Fruit fly (Drosophila melanogaster) whole organism, embryonic: Measurements from ENCODE around the gene Mo25.
A peak's percentile ranks its signal among the peaks of the same experiment; 100 is the strongest.

Source experiments
- Adf1 ChIP-seq: fragments of 200-800 bp; sonication (Bioruptor generic); IDR thresholded peaks from 2 replicates; pipeline ENCODE4 v1.3.6; 2022; ENCODE audit warnings: missing biosample characterization, missing genetic modification characterization
- Aef1 ChIP-seq: fragments of 200-800 bp; sonication (Bioruptor generic); IDR thresholded peaks from 3 replicates; pipeline ENCODE4 v1.3.6; 2022; ENCODE audit warnings: missing biosample characterization, missing genetic modification characterization
- Antp ChIP-seq: fragments of 200-800 bp; sonication (Bioruptor generic); optimal IDR thresholded peaks from 3 replicates; lab custom pipeline; 2016; ENCODE audit warnings: missing biosample characterization, missing genetic modification characterization
- Atf6 ChIP-seq: fragments of 200-800 bp; sonication (Bioruptor generic); IDR thresholded peaks from 2 replicates; pipeline ENCODE4 v1.3.6; 2022; ENCODE audit warnings: missing biosample characterization, missing genetic modification characterization
- Awh ChIP-seq: fragments of 200-800 bp; sonication (Bioruptor generic); IDR thresholded peaks from 2 replicates; pipeline ENCODE4, ENCODE4 v1.3.6; 2022; ENCODE audit warnings: missing biosample characterization, missing genetic modification characterization
- CG10209 ChIP-seq: fragments of 200-800 bp; sonication (Bioruptor generic); optimal IDR thresholded peaks from 3 replicates; lab custom pipeline; 2017; ENCODE audit warnings: missing biosample characterization, mild to moderate bottlenecking, missing genetic modification characterization, missing genetic modification reagents
- CG11093 ChIP-seq: fragments of 200-800 bp; sonication (Bioruptor generic); IDR thresholded peaks from 3 replicates; pipeline ENCODE4 v1.3.6; 2022; ENCODE audit warnings: missing biosample characterization, missing genetic modification characterization
- CG11504 ChIP-seq: fragments of 200-800 bp; sonication (Bioruptor generic); optimal IDR thresholded peaks from 3 replicates; lab custom pipeline; 2019; ENCODE audit warnings: missing biosample characterization, mild to moderate bottlenecking, missing genetic modification characterization, moderate library complexity
- CG14965 ChIP-seq: fragments of 200-800 bp; sonication (Bioruptor generic); optimal IDR thresholded peaks from 2 replicates; lab custom pipeline; 2016; ENCODE audit warnings: missing biosample characterization, missing genetic modification characterization, borderline replicate concordance
- CG15696 ChIP-seq: fragments of 200-800 bp; sonication (Bioruptor generic); optimal IDR thresholded peaks from 2 replicates; lab custom pipeline; 2019; ENCODE audit warnings: missing biosample characterization, mild to moderate bottlenecking, missing genetic modification characterization, moderate library complexity
- CG17359 ChIP-seq: fragments of 200-800 bp; sonication (Bioruptor generic); optimal IDR thresholded peaks from 3 replicates; lab custom pipeline; 2018; ENCODE audit warnings: missing biosample characterization, mild to moderate bottlenecking, missing genetic modification characterization, moderate library complexity
- CG32767 ChIP-seq: fragments of 200-800 bp; sonication (Bioruptor generic); IDR thresholded peaks from 2 replicates; pipeline ENCODE4 v1.3.6; 2022; ENCODE audit warnings: missing biosample characterization, missing genetic modification characterization
- CG3726 ChIP-seq: fragments of 200-800 bp; sonication (Bioruptor generic); IDR thresholded peaks from 3 replicates; pipeline ENCODE4, ENCODE4 v1.3.6; 2022; ENCODE audit warnings: missing biosample characterization, missing genetic modification characterization
- CG4424 ChIP-seq: fragments of 200-800 bp; sonication (Bioruptor generic); optimal IDR thresholded peaks from 3 replicates; lab custom pipeline; 2016; ENCODE audit warnings: missing biosample characterization, missing genetic modification characterization
- CG6175 ChIP-seq: fragments of 200-800 bp; sonication (Bioruptor generic); IDR thresholded peaks from 3 replicates; pipeline ENCODE4 v1.3.6; 2022; ENCODE audit warnings: missing biosample characterization, missing genetic modification characterization
- CG6813 ChIP-seq: fragments of 200-800 bp; sonication (Bioruptor generic); optimal IDR thresholded peaks from 2 replicates; lab custom pipeline; 2017; ENCODE audit warnings: missing biosample characterization, missing genetic modification characterization, mild to moderate bottlenecking, moderate library complexity, missing genetic modification reagents
- CG8944 ChIP-seq: fragments of 200-800 bp; sonication (Bioruptor generic); optimal IDR thresholded peaks from 3 replicates; lab custom pipeline; 2016; ENCODE audit warnings: missing biosample characterization, missing genetic modification characterization
- CG9797 ChIP-seq: fragments of 200-800 bp; sonication (Bioruptor generic); optimal IDR thresholded peaks from 3 replicates; lab custom pipeline; 2018; ENCODE audit warnings: missing biosample characterization, mild to moderate bottlenecking, missing genetic modification characterization
- CHES-1-like ChIP-seq: fragments of 200-800 bp; sonication (Bioruptor generic); optimal IDR thresholded peaks from 2 replicates; lab custom pipeline; 2016; ENCODE audit warnings: missing biosample characterization, missing genetic modification characterization
- Doc3 ChIP-seq: fragments of 200-800 bp; sonication (Bioruptor generic); IDR thresholded peaks from 3 replicates; pipeline ENCODE4 v1.3.6; 2022; ENCODE audit warnings: missing biosample characterization, missing genetic modification characterization; ENCODE audit not compliant: partially characterized antibody
- E2f1 ChIP-seq: fragments of 200-800 bp; sonication (Bioruptor generic); IDR thresholded peaks from 2 replicates; pipeline ENCODE4 v1.3.6; 2022; ENCODE audit warnings: missing biosample characterization, missing genetic modification characterization
- E2f2 ChIP-seq: fragments of 200-800 bp; sonication (Bioruptor generic); IDR thresholded peaks from 2 replicates; pipeline ENCODE4 v1.3.6; 2022; ENCODE audit warnings: missing biosample characterization, missing genetic modification characterization
- HHEX ChIP-seq: fragments of 200-800 bp; sonication (Bioruptor generic); optimal IDR thresholded peaks from 3 replicates; lab custom pipeline; 2017; ENCODE audit warnings: missing biosample characterization, mild to moderate bottlenecking, missing genetic modification characterization, missing genetic modification reagents
- Opbp ChIP-seq: fragments of 200-800 bp; sonication (Bioruptor generic); IDR thresholded peaks from 3 replicates; pipeline ENCODE4 v1.3.6; 2022; ENCODE audit warnings: missing biosample characterization, missing genetic modification characterization; ENCODE audit not compliant: partially characterized antibody
- Poxn ChIP-seq: fragments of 200-800 bp; sonication (Bioruptor generic); IDR thresholded peaks from 2 replicates; pipeline ENCODE4 v1.3.6; 2022; ENCODE audit warnings: missing biosample characterization, missing genetic modification characterization
- Rx ChIP-seq: fragments of 200-800 bp; sonication (Bioruptor generic); IDR thresholded peaks from 2 replicates; pipeline ENCODE4 v1.3.6; 2022; ENCODE audit warnings: missing biosample characterization, missing genetic modification characterization
- Six4 ChIP-seq: fragments of 200-800 bp; sonication (Bioruptor generic); optimal IDR thresholded peaks from 2 replicates; lab custom pipeline; 2016; ENCODE audit warnings: missing biosample characterization, missing genetic modification characterization
- Vsx1 ChIP-seq: fragments of 200-800 bp; sonication (Bioruptor generic); optimal IDR thresholded peaks from 2 replicates; lab custom pipeline; 2017; ENCODE audit warnings: missing biosample characterization, mild to moderate bottlenecking, missing genetic modification characterization, missing genetic modification reagents
- Xbp1 ChIP-seq: fragments of 200-800 bp; sonication (Bioruptor generic); optimal IDR thresholded peaks from 3 replicates; lab custom pipeline; 2016; ENCODE audit warnings: missing biosample characterization, mild to moderate bottlenecking, missing genetic modification characterization
- ac ChIP-seq: fragments of 200-800 bp; sonication (Bioruptor generic); optimal IDR thresholded peaks from 3 replicates; lab custom pipeline; 2017; ENCODE audit warnings: missing biosample characterization, mild to moderate bottlenecking, missing genetic modification characterization
- amos ChIP-seq: fragments of 200-800 bp; sonication (Bioruptor generic); IDR thresholded peaks from 2 replicates; pipeline ENCODE4 v1.3.6; 2022; ENCODE audit warnings: missing biosample characterization, missing genetic modification characterization; ENCODE audit not compliant: partially characterized antibody
- ap ChIP-seq: fragments of 200-800 bp; sonication (Bioruptor generic); IDR thresholded peaks from 2 replicates; pipeline ENCODE4 v1.3.6; 2022; ENCODE audit warnings: missing biosample characterization, missing genetic modification characterization
- ato ChIP-seq: fragments of 200-800 bp; sonication (Bioruptor generic); IDR thresholded peaks from 2 replicates; pipeline ENCODE4 v1.3.6; 2022; ENCODE audit warnings: missing biosample characterization, missing genetic modification characterization; ENCODE audit not compliant: partially characterized antibody
- croc ChIP-seq: fragments of 200-800 bp; sonication (Bioruptor generic); conservative IDR thresholded peaks from 3 replicates; pipeline ENCODE4 v1.3.6; 2022; ENCODE audit warnings: missing biosample characterization, missing genetic modification characterization
- dm ChIP-seq: fragments of 200-800 bp; sonication (Bioruptor generic); optimal IDR thresholded peaks from 3 replicates; lab custom pipeline; 2016; ENCODE audit warnings: missing biosample characterization, missing genetic modification characterization
- exex ChIP-seq: fragments of 200-800 bp; sonication (Bioruptor generic); optimal IDR thresholded peaks from 4 replicates; lab custom pipeline; 2018; ENCODE audit warnings: missing biosample characterization, mild to moderate bottlenecking, missing genetic modification characterization, moderate library complexity
- gce ChIP-seq: fragments of 200-800 bp; sonication (Bioruptor generic); IDR thresholded peaks from 3 replicates; pipeline ENCODE4 v1.3.6; 2022; ENCODE audit warnings: missing biosample characterization, missing genetic modification characterization
- ham ChIP-seq: fragments of 200-800 bp; sonication (Bioruptor generic); IDR thresholded peaks from 2 replicates; pipeline ENCODE4 v1.3.6; 2022; ENCODE audit warnings: missing biosample characterization, missing genetic modification characterization
- hkb ChIP-seq, 2 experiments: fragments of 200-800 bp in 1 of 2; fragments of >200 bp in 1 of 2; sonication (Bioruptor generic) in 1 of 2; IDR thresholded peaks in 1 of 2; optimal IDR thresholded peaks in 1 of 2; 2 replicates each; pipeline versions ENCODE4 v1.3.6 to Lab custom; 2017 to 2022; ENCODE audit warnings: missing biosample characterization in 1 of 2, missing genetic modification characterization in 1 of 2
- klu ChIP-seq: fragments of 200-800 bp; sonication (Bioruptor generic); IDR thresholded peaks from 2 replicates; pipeline ENCODE4 v1.3.6; 2022; ENCODE audit warnings: missing biosample characterization, missing genetic modification characterization
- lab ChIP-seq: fragments of 200-800 bp; sonication (Bioruptor generic); optimal IDR thresholded peaks from 3 replicates; lab custom pipeline; 2017; ENCODE audit warnings: missing biosample characterization, missing genetic modification characterization, mild to moderate bottlenecking, moderate library complexity, missing genetic modification reagents
- lov ChIP-seq, 2 experiments: fragments of 200-800 bp in 1 of 2; fragments of >200 bp in 1 of 2; sonication (Bioruptor generic) in 1 of 2; IDR thresholded peaks in 1 of 2; optimal IDR thresholded peaks in 1 of 2; 2 replicates in 1 of 2; 3 replicates in 1 of 2; pipeline versions ENCODE4 v1.3.6 to Lab custom; 2017 to 2022; ENCODE audit warnings: missing biosample characterization in 1 of 2, missing genetic modification characterization in 1 of 2
- luna ChIP-seq: fragments of 200-800 bp; sonication (Bioruptor generic); optimal IDR thresholded peaks from 2 replicates; lab custom pipeline; 2016; ENCODE audit warnings: missing biosample characterization, missing genetic modification characterization
- maf-S ChIP-seq: fragments of 200-800 bp; sonication (Bioruptor generic); optimal IDR thresholded peaks from 2 replicates; lab custom pipeline; 2016; ENCODE audit warnings: missing biosample characterization, missing genetic modification characterization
- pnt ChIP-seq: fragments of 200-800 bp; sonication (Bioruptor generic); optimal IDR thresholded peaks from 3 replicates; lab custom pipeline; 2016; ENCODE audit warnings: missing biosample characterization, missing genetic modification characterization
- rib ChIP-seq: fragments of 200-800 bp; sonication (Bioruptor generic); IDR thresholded peaks from 2 replicates; pipeline ENCODE4 v1.3.6; 2022; ENCODE audit warnings: missing biosample characterization, missing genetic modification characterization
- run ChIP-seq: fragments of 200-800 bp; sonication (Bioruptor generic); optimal IDR thresholded peaks from 3 replicates; lab custom pipeline; 2018; ENCODE audit warnings: missing biosample characterization, mild to moderate bottlenecking, missing genetic modification characterization
- slou ChIP-seq: fragments of 200-800 bp; sonication (Bioruptor generic); optimal IDR thresholded peaks from 3 replicates; lab custom pipeline; 2016; ENCODE audit warnings: missing biosample characterization, missing genetic modification characterization
- twi ChIP-seq: fragments of 200-800 bp; optimal IDR thresholded peaks from 2 replicates; lab custom pipeline; 2019; ENCODE audit warnings: missing biosample characterization, mild to moderate bottlenecking, missing genetic modification characterization, moderate library complexity

The Mo25 gene

dm6 chr3L:16587994-16588622 lies 27.2 kb downstream of the Mo25 start (continued):
- TF ChIP-seq CG14965 (no peak), croc (no peak), Awh (GFP tag; lab: Robert Waterston, UW) (peak; percentile 22; the same call in 1 of the 2 replicates), Six4 (GFP tag; lab: Kevin White, UChicago) (peak; percentile 12), CG4424 (GFP tag; lab: Kevin White, UChicago) (peak; percentile 16), slou (GFP tag; lab: Kevin White, UChicago) (no peak), Aef1 (GFP tag; lab: Robert Waterston, UW) (peak; percentile 49; the same call in 1 of the 3 replicates), Opbp (GFP tag; lab: Robert Waterston, UW) (peak; percentile 85), dm (GFP tag; lab: Kevin White, UChicago) (peak; percentile 82), amos (peak; percentile 92), lov (optimal IDR thresholded peaks at IDR 0.05; lab: Kevin White, UChicago) (no peak), lov (GFP tag; IDR thresholded peaks at IDR 0.05; lab: Robert Waterston, UW) (0 out of 3 replicates have a peak, but pooled peaks have one; percentile 42), lab (no peak), klu (GFP tag; lab: Robert Waterston, UW) (peak; percentile 100), HHEX (GFP tag; lab: Kevin White, UChicago) (peak; percentile 36), Antp (GFP tag; lab: Kevin White, UChicago) (peak; percentile 44), CG32767 (GFP tag; lab: Robert Waterston, UW) (no peak), CG10209 (GFP tag; lab: Kevin White, UChicago) (peak; percentile 13), CG3726 (peak; percentile 11; the same call in 1 of the 3 replicates), CG6813 (GFP tag; lab: Kevin White, UChicago) (no peak), CG15696 (peak; percentile 13), CG17359 (peak; percentile 54), CG9797 (peak; percentile 72), E2f1 (GFP tag; lab: Robert Waterston, UW) (peak; percentile 62), CG11504 (tag; lab: Kevin White, UChicago) (no peak), Xbp1 (GFP tag; lab: Kevin White, UChicago) (peak; percentile 63), pnt (GFP tag; lab: Kevin White, UChicago) (peak; percentile 53), ap (peak; percentile 47; the same call in 1 of the 2 replicates), run (tag; lab: Kevin White, UChicago) (no peak), CHES-1-like (GFP tag; lab: Kevin White, UChicago) (peak; percentile 78), Atf6 (GFP tag; lab: Robert Waterston, UW) (peak; percentile 64; the same call in 1 of the 2 replicates), Adf1 (GFP tag; lab: Robert Waterston, UW) (no peak), rib (no peak), E2f2 (GFP tag; lab: Robert Waterston, UW) (peak; percentile 47), ato (peak; percentile 60), gce (GFP tag; lab: Robert Waterston, UW) (no peak), luna (GFP tag; lab: Kevin White, UChicago) (no peak), exex (tag; lab: Kevin White, UChicago) (no peak), ham (no peak), CG8944 (GFP tag; lab: Kevin White, UChicago) (peak; percentile 24), maf-S (peak; percentile 8), ac (GFP tag; lab: Kevin White, UChicago) (no peak), hkb (optimal IDR thresholded peaks at IDR 0.05; lab: Kevin White, UChicago) (peak; percentile 78), hkb (GFP tag; IDR thresholded peaks at IDR 0.05; lab: Robert Waterston, UW) (peak; percentile 51), Vsx1 (GFP tag; lab: Kevin White, UChicago) (no peak), twi (peak; percentile 31), CG11093 (no peak), CG6175 (no peak), Poxn (GFP tag; lab: Robert Waterston, UW) (peak; percentile 32; the same call in 1 of the 2 replicates), Doc3 (GFP tag; lab: Robert Waterston, UW) (peak; percentile 96), Rx (GFP tag; lab: Robert Waterston, UW) (no peak)
